Worm (Caenorhabditis elegans): ENCODE results near the gene gdh-1.

Gene gdh-1

DNA sequence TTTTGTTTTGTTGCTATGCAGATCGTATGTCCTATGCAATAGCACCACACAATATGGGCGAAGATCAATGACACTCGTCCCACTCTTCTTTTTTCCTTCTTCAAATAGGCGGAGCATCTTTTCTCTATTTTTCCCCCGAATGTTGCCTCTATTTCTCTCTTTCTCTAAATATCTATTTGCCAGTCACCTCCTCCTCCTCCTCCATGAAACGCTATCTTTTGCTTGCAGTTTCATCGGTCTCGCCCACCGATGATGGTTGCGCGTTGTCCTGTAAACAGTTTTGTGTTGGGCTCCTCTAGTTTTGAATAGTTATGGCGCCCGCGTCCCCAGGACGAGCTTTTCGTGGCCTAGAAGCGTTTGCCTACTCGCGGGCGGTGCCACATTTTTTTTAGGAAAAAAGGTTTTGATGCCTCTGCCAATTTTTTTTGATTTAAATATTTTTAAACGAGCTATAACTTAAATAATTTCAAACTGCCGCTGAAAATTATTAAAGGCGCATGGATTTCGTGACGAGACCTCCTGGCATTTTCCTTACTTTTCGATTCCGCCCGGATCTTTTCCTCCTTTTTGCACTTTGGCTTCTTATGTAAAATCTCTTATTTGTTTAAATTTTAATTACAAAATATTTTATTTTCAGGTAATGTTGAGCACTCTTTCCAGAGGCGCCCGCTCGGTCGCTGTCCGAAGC, at the start of gene gdh-1 (continued):
- TF ChIP-seq lin-39 (tag; optimal IDR thresholded peaks at IDR 0.05) = no peak
- no peak for TF ChIP-seq zip-4 (GFP tag; optimal IDR thresholded peaks at IDR 0.05)
- peak; percentile 9 to 33 for TF ChIP-seq lin-35 (GFP tag; optimal IDR thresholded peaks at IDR 0.05)
- TF ChIP-seq lir-3 (tag; optimal IDR thresholded peaks at IDR 0.05; ENCODE audit: poor library complexity) = no peak
- peak; percentile 60 for TF ChIP-seq skn-1 (tag; optimal IDR thresholded peaks at IDR 0.05)
- TF ChIP-seq ces-1 (GFP tag; optimal IDR thresholded peaks at IDR 0.05) = no peak
- no peak for TF ChIP-seq ceh-63 (GFP tag; optimal IDR thresholded peaks at IDR 0.05)
- TF ChIP-seq fos-1 (tag; optimal IDR thresholded peaks at IDR 0.05) = peak; percentile 39
- TF ChIP-seq efl-3 (GFP tag; optimal IDR thresholded peaks at IDR 0.05) = no peak
- TF ChIP-seq Y116A8C.19 (tag; optimal IDR thresholded peaks at IDR 0.05; ENCODE audit: borderline replicate concordance) = no peak
- no peak for TF ChIP-seq unc-30 (tag; optimal IDR thresholded peaks at IDR 0.05)
- peak; percentile 71 for TF ChIP-seq rnt-1 (tag; optimal IDR thresholded peaks at IDR 0.05)
- peak; percentile 21 for TF ChIP-seq xbp-1 (tag; optimal IDR thresholded peaks at IDR 0.05)
- no peak for TF ChIP-seq unc-130 (tag; optimal IDR thresholded peaks at IDR 0.05)
- TF ChIP-seq sup-37 (GFP tag; optimal IDR thresholded peaks at IDR 0.05) = no peak
- TF ChIP-seq C34B4.2 (tag; optimal IDR thresholded peaks at IDR 0.05) = no peak
- TF ChIP-seq fkh-8 (tag; optimal IDR thresholded peaks at IDR 0.05) = no peak
- TF ChIP-seq alr-1 (tag; optimal IDR thresholded peaks at IDR 0.05; ENCODE audit: borderline replicate concordance) = no peak
- TF ChIP-seq ets-5 (GFP tag; IDR thresholded peaks at IDR 0.05) = no peak
- TF ChIP-seq aly-2 (tag; optimal IDR thresholded peaks at IDR 0.05) = no peak
- TF ChIP-seq pax-3 (tag; optimal IDR thresholded peaks at IDR 0.05) = no peak
- peak in 1 of 2 experiments; percentile 56 for TF ChIP-seq mdl-1 (tag; optimal IDR thresholded peaks at IDR 0.05)
- no peak for TF ChIP-seq mab-9 (GFP tag; IDR thresholded peaks at IDR 0.05)
- TF ChIP-seq pag-3 (tag; optimal IDR thresholded peaks at IDR 0.05; ENCODE audit: borderline replicate concordance, insufficient read depth) = no peak
- TF ChIP-seq fkh-4 (tag; optimal IDR thresholded peaks at IDR 0.05; ENCODE audit: borderline replicate concordance) = no peak
- TF ChIP-seq C04F5.9 (tag; optimal IDR thresholded peaks at IDR 0.05) = no peak

DNA sequence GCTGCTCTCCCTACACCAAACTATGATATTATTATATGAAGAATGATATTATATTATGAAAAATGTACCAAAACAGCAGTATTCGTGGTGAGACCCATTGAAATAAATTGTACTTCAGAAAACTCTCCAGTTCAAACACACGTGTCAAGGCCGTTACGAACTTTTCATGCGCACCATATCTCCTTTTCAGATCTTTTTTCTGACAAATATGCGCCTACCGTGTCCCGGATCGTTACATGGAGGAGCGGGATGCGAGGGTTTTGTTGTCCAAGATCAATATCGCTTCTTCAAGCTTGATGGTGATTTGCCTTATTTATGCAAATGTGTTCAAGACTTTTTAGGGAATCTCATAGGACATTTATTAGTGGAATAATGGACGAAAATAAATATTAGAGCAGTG, 49.4 kb upstream of the gdh-1 start:
- peak; percentile 9 for TF ChIP-seq lin-14 (GFP tag; optimal IDR thresholded peaks at IDR 0.05)
- TF ChIP-seq isw-1 (GFP tag; IDR thresholded peaks at IDR 0.05) = no peak
- no peak for TF ChIP-seq elt-3 (tag; optimal IDR thresholded peaks at IDR 0.05)
- no peak for TF ChIP-seq nhr-84 (tag; optimal IDR thresholded peaks at IDR 0.05)
- no peak for TF ChIP-seq rnt-1 (tag; optimal IDR thresholded peaks at IDR 0.05)
- TF ChIP-seq nhr-85 (tag) = peak; percentile 64
- TF ChIP-seq pag-3 (tag; optimal IDR thresholded peaks at IDR 0.05; ENCODE audit: borderline replicate concordance, insufficient read depth) = no peak

DNA sequence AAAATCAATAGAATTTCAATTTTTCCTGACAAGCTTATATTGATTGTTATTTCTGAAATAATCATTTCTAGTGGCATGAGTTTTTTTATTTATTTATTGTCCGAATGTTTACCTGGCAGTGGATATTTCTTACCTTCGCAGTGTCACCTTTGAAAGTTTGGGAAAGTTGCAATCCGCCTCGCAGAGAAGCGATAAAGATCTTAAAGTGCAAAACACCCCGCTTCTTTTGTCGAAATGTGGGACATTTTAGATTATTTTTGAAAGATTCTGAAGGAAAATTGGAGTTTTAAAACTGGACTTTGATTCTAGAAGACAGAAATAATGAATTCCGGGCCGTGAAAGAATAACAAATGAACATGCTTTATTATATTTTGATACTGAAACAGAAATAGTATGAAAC, 44.3 kb upstream of the gdh-1 start:
- TF ChIP-seq blmp-1 (tag; optimal IDR thresholded peaks at IDR 0.05) = peak; percentile 55
- TF ChIP-seq efl-1 (optimal IDR thresholded peaks at IDR 0.05) = no peak
- TF ChIP-seq efl-1 (GFP tag; optimal IDR thresholded peaks at IDR 0.05 in 1 of 2) = peak in 1 of 2 experiments; percentile 12
- no peak for TF ChIP-seq F16B12.6 (tag; optimal IDR thresholded peaks at IDR 0.05)

DNA sequence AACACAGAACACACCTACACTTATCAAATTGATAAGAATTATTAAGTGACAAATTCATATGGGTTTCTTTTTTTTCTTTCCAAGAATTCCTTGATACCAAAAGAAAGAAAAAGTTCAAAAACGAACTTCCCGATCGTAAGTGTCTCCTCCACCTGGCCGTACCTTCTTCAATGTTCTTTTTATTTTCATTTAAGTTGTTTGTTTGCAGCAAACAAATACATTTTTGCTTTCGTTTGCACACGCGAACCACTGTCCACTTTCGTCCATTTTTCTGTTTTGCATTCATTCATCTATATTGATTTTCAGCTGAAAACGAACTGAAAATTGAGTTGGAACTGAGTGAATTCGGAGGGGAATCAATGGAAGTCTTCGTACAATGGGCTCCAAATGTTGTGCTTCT, 41.3 kb upstream of the gdh-1 start, which contains the start of gene VZK822L.2:
TSS of gene VZK822L.2 (plus strand) at position 301 of the 400 bp plus-strand sequence.
- TF ChIP-seq efl-1 (optimal IDR thresholded peaks at IDR 0.05) (no peak), efl-1 (GFP tag; optimal IDR thresholded peaks at IDR 0.05 in 1 of 2) (peak in 1 of 2 experiments; percentile 19), ztf-4 (tag; optimal IDR thresholded peaks at IDR 0.05) (no peak), lin-35 (GFP tag; optimal IDR thresholded peaks at IDR 0.05) (no peak)

Measured in whole organism, L1 larva.